Fruit fly (Drosophila melanogaster) whole organism, wandering third instar larva: Measurements from ENCODE around the gene MED11.

Source experiments
- CG32264 ChIP-seq: fragments of 200-800 bp; sonication (Bioruptor generic); optimal IDR thresholded peaks from 2 replicates; lab custom pipeline; 2016; ENCODE audit warnings: missing biosample characterization, missing genetic modification characterization
- CG9705 ChIP-seq: fragments of 200-800 bp; sonication (Bioruptor generic); optimal IDR thresholded peaks from 2 replicates; lab custom pipeline; 2018; ENCODE audit warnings: missing biosample characterization, mild to moderate bottlenecking, missing genetic modification characterization
- CrebA ChIP-seq: fragments of 200-800 bp; sonication (Bioruptor generic); optimal IDR thresholded peaks from 2 replicates; lab custom pipeline; 2016; ENCODE audit warnings: missing biosample characterization, mild to moderate bottlenecking, missing genetic modification characterization, borderline replicate concordance
- Dfd ChIP-seq: fragments of >200 bp; optimal IDR thresholded peaks from 2 replicates; lab custom pipeline; 2017; ENCODE audit warnings: missing biosample characterization, missing genetic modification characterization
- GATAd ChIP-seq: sonication (Bioruptor generic); optimal IDR thresholded peaks from 2 replicates; lab custom pipeline; 2016; ENCODE audit warnings: missing biosample characterization, missing genetic modification characterization
- Hnf4 ChIP-seq: fragments of 200-800 bp; sonication (Bioruptor generic); optimal IDR thresholded peaks from 2 replicates; lab custom pipeline; 2016; ENCODE audit warnings: missing biosample characterization, mild to moderate bottlenecking, missing genetic modification characterization
- Hr78 ChIP-seq: fragments of >200 bp; optimal IDR thresholded peaks from 2 replicates; lab custom pipeline; 2017; ENCODE audit warnings: missing biosample characterization, missing genetic modification characterization
- Jra ChIP-seq: sonication (Bioruptor generic); optimal IDR thresholded peaks from 2 replicates; lab custom pipeline; 2016; ENCODE audit warnings: missing biosample characterization, missing genetic modification characterization
- Mio ChIP-seq: sonication (Bioruptor generic); optimal IDR thresholded peaks from 2 replicates; lab custom pipeline; 2016; ENCODE audit warnings: missing biosample characterization, missing genetic modification characterization
- Myc ChIP-seq: fragments of >200 bp; optimal IDR thresholded peaks from 2 replicates; lab custom pipeline; 2017
- N ChIP-seq: fragments of >200 bp; optimal IDR thresholded peaks from 2 replicates; lab custom pipeline; 2018; ENCODE audit warnings: missing biosample characterization, missing external identifiers, missing genetic modification characterization
- OdsH ChIP-seq: fragments of 200-800 bp; sonication (Bioruptor generic); optimal IDR thresholded peaks from 2 replicates; lab custom pipeline; 2016; ENCODE audit warnings: missing biosample characterization, mild to moderate bottlenecking, missing genetic modification characterization
- Rel ChIP-seq, 2 experiments: fragments of 200-800 bp; sonication (Bioruptor generic) in 1 of 2; optimal IDR thresholded peaks; 2 replicates in 1 of 2; 3 replicates in 1 of 2; lab custom pipeline; 2016 to 2019; ENCODE audit warnings: mild to moderate bottlenecking in 2 of 2, missing biosample characterization in 2 of 2, missing genetic modification characterization in 2 of 2, moderate library complexity in 1 of 2
- Sp1 ChIP-seq: fragments of 200-800 bp; sonication (Bioruptor generic); optimal IDR thresholded peaks from 3 replicates; lab custom pipeline; 2019; ENCODE audit warnings: missing biosample characterization, mild to moderate bottlenecking, missing genetic modification characterization, moderate library complexity
- br ChIP-seq: fragments of 200-800 bp; sonication (Bioruptor generic); optimal IDR thresholded peaks from 2 replicates; lab custom pipeline; 2016; ENCODE audit warnings: missing biosample characterization, missing genetic modification characterization
- ey ChIP-seq: fragments of 200-800 bp; sonication (Bioruptor generic); optimal IDR thresholded peaks from 2 replicates; lab custom pipeline; 2016; ENCODE audit warnings: missing biosample characterization, missing genetic modification characterization
- foxo ChIP-seq, 2 experiments: fragments of 200-800 bp; sonication (Bioruptor generic); optimal IDR thresholded peaks; 2 replicates in 1 of 2; 3 replicates in 1 of 2; lab custom pipeline; 2016 to 2017; ENCODE audit warnings: missing biosample characterization in 2 of 2, missing genetic modification characterization in 2 of 2
- fru ChIP-seq: fragments of 200-800 bp; sonication (Bioruptor generic); optimal IDR thresholded peaks from 3 replicates; lab custom pipeline; 2016; ENCODE audit warnings: missing biosample characterization, mild to moderate bottlenecking, missing genetic modification characterization
- h ChIP-seq: fragments of 200-800 bp; sonication (Bioruptor generic); optimal IDR thresholded peaks from 3 replicates; lab custom pipeline; 2016; ENCODE audit warnings: missing biosample characterization, mild to moderate bottlenecking, missing genetic modification characterization
- jim ChIP-seq: fragments of 175-275, 200-325 bp; sonication (Bioruptor generic); optimal IDR thresholded peaks from 2 replicates; lab custom pipeline; 2016; ENCODE audit warnings: missing biosample characterization, mild to moderate bottlenecking, missing genetic modification characterization
- pan ChIP-seq: fragments of >200 bp; optimal IDR thresholded peaks from 2 replicates; lab custom pipeline; 2017
- psq ChIP-seq: fragments of 200-800 bp; sonication (Bioruptor generic); optimal IDR thresholded peaks from 3 replicates; lab custom pipeline; 2017; ENCODE audit warnings: missing biosample characterization, mild to moderate bottlenecking, missing genetic modification characterization, moderate library complexity
- rgr ChIP-seq: fragments of 200-800 bp; sonication (Bioruptor generic); optimal IDR thresholded peaks from 3 replicates; lab custom pipeline; 2016; ENCODE audit warnings: missing biosample characterization, mild to moderate bottlenecking, missing genetic modification characterization
- sage ChIP-seq: fragments of 200-800 bp; sonication (Bioruptor generic); optimal IDR thresholded peaks from 2 replicates; lab custom pipeline; 2016; ENCODE audit warnings: missing biosample characterization, mild to moderate bottlenecking, missing genetic modification characterization
- sv ChIP-seq: fragments of 200-800 bp; sonication (Bioruptor generic); optimal IDR thresholded peaks from 3 replicates; lab custom pipeline; 2016; ENCODE audit warnings: missing biosample characterization, missing genetic modification characterization
- usp ChIP-seq: fragments of >200 bp; optimal IDR thresholded peaks from 2 replicates; lab custom pipeline; 2017; ENCODE audit warnings: missing biosample characterization, missing genetic modification characterization

MED11 gene

DNA sequence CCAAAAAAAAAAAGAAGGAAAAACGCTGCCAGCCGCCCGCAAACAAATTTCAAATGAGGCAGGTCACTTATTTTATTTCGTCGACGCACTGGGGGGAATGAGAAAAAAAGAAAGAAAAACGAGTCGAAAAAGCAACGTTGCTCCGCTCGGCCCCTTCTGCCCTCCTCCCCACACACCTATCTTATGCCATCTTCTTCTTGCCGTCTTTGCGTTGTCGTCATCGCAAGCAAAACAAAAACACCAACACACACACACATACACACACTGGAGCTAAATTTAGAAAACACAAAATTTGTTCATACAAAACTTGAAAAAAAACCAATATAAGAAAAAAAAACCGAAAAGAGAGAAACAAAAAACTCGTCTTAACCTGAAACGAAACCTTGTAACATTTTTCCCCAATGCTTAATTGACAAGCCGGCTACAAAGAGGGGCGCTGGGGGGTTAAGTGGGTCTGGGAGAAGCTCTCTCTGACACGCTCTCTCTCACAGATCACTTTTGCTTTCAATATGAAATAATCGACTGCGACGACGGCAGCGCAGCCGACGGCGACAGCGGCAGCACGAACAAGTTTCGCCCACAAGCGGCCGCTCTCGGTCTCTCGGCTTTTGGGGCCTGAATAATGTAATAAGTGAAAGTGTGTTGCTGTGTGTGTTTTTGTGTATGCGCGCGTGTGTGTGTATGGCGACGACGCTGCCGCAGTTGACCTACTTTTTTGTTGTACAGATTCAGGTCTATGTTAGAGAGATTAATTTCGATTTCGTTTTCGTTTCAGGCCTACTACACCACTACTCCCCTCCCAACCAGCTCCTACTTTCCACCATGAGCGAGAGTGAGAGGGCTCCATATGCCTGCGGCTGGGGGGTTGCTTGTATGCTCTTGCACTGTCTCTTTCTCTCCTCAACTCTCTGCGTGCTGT lies 25.7 kb downstream of the MED11 start (continued):
- TF ChIP-seq GATAd, result no peak
- TF ChIP-seq fru (GFP tag; lab: Kevin White, UChicago), result peak; percentile 51
- no peak for TF ChIP-seq Hr78 (GFP tag; lab: Kevin White, UChicago)
- TF ChIP-seq br, result peak; percentile 66
- TF ChIP-seq Myc (lab: Kevin White, UChicago), result no peak
- peak; percentile 32 for TF ChIP-seq OdsH (GFP tag; lab: Kevin White, UChicago)
- TF ChIP-seq, all 38 proteins: peak for 20

DNA sequence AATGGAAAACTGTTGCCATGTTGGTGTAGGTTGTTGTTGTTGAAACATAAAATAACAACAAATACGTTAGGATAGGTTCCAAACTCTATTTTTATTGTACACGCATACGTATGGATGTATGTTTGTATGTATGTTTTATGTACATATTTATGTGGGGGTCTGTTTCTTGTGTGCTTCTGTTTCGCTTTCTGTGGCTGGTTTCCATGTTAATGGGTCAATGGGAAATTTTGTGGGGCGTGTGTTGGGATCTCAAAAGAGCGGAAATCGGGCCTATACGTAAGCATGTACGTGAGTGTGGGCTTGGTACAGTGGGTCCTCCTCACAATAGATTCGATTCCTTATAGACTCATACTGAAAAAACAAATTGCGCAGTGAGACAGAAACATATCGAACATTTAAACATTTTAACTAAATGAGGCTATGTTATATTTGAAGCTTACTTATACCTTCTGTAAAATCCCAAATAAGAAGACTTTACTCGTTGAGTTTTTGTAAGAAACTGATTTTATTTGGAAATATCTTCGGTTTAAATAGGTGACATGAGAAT lies 26.4 kb downstream of the MED11 start:
- no peak for TF ChIP-seq jim (GFP tag; lab: Kevin White, UChicago)
- TF ChIP-seq, all 38 proteins: peak for 0

DNA sequence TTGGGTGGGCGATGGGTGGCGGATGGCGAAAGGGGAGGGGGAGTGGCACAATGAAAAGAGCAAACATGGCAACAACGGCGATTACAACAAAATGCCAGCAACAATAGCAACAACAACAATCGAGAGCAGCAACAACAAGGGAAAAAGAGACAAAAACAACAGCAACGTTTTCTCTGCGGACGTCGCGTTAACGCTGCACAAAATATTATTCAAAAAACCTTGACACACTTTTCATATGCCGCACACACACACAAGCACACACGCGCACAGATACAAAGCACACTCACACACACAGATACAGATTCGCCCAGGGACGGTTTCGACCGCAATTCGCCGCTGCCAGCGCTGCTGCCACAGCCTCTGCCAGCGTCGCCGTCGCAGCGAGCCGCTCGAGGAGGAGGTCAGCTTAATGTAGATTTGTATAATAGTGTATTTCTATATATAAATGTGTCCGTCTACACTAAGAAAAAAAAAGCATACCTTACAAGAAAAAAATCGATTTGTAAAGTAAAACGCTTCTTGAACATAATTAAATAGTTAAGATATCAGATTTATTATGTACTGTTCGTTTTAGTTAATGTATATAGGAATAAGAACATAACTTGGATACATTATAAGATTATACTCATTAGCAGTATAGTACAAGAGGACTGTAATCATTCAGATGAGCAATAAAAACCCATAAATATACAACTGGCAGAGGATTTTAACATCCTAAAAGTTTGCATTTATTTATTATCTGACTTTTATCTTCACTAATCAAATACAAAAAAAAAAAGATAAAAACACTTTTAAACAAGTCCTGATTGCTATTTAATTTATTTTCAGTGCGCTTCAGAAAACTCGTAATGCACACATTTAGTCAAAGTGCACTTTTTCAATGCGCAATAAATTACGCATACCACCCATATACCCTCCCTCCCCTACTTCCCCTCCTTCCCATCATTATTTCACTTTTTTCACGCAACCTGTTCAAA lies 36.3 kb downstream of the MED11 start:
- no peak for TF ChIP-seq Rel (GFP tag; optimal IDR thresholded peaks at IDR 0.05; lab: Kevin White, UChicago)
- TF ChIP-seq Rel (tag; optimal IDR thresholded peaks at IDR 0.05; lab: Kevin White, UChicago), result no peak
- TF ChIP-seq ey (GFP tag; lab: Kevin White, UChicago), result no peak
- TF ChIP-seq foxo (GFP tag; optimal IDR thresholded peaks at IDR 0.05; lab: Kevin White, UChicago), result no peak
- TF ChIP-seq sage, result no peak
- no peak for TF ChIP-seq CrebA (GFP tag; lab: Kevin White, UChicago)
- no peak for TF ChIP-seq rgr (GFP tag; lab: Kevin White, UChicago)
- no peak for TF ChIP-seq sv (GFP tag; lab: Kevin White, UChicago)
- TF ChIP-seq Mio, result no peak
- TF ChIP-seq N (GFP tag; lab: Kevin White, UChicago), result no peak
- no peak for TF ChIP-seq jim (GFP tag; lab: Kevin White, UChicago)

DNA sequence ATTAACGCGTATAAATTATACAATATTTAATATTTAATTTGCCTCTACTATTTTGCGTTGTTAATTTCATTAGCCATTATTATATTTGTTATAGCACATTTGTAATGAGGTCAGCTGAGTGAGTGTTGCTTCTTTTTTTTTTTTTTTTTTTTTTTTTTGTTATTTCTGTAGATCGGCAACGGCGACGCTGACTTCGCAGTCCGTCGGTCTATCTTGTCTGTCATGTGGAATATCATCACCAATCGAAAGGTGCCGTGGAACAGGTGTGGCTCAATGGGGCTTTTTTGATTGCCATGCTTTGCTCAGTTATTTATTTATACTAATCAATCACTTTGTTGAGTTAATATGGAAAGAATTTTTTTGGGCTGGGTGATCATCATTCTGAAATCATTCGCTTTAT lies 37.0 kb downstream of the MED11 start:
- TF ChIP-seq jim (GFP tag; lab: Kevin White, UChicago), result no peak

DNA sequence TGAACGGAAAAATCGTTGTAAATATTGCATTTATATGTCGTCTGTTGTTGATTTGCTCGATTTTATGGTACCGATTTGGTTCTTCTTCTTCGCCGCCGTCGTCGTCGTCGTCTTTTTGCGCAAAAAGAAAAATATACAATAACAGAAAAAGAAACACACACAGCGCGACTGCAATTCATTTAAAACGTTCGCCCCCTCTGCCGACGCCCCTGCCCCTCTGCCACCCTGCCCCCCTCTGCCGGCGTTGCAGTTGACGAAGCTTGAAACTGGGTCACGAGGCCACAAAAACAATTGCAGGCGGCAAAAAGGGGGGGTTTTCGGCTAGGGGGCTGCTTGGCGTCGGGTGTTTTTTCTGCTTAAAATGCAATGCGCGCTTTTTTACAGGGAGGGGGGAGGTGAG lies 37.9 kb downstream of the MED11 start:
- TF ChIP-seq Rel (GFP tag; optimal IDR thresholded peaks at IDR 0.05; lab: Kevin White, UChicago), result no peak
- no peak for TF ChIP-seq Rel (tag; optimal IDR thresholded peaks at IDR 0.05; lab: Kevin White, UChicago)
- TF ChIP-seq Sp1, result no peak
- TF ChIP-seq h (GFP tag; lab: Kevin White, UChicago), result no peak
- TF ChIP-seq N (GFP tag; lab: Kevin White, UChicago), result no peak
- TF ChIP-seq Myc (lab: Kevin White, UChicago), result no peak
- TF ChIP-seq ey (GFP tag; lab: Kevin White, UChicago), result no peak
- TF ChIP-seq usp, result no peak
- TF ChIP-seq foxo (GFP tag; optimal IDR thresholded peaks at IDR 0.05; lab: Kevin White, UChicago), result no peak
- no peak for TF ChIP-seq Hnf4 (GFP tag; lab: Kevin White, UChicago)
- no peak for TF ChIP-seq CrebA (GFP tag; lab: Kevin White, UChicago)
- TF ChIP-seq Mio, result no peak
- TF ChIP-seq CG32264 (GFP tag; lab: Kevin White, UChicago), result no peak
- TF ChIP-seq Jra (GFP tag; lab: Kevin White, UChicago), result no peak
- TF ChIP-seq Dfd (GFP tag; lab: Kevin White, UChicago), result no peak
- no peak for TF ChIP-seq pan (lab: Kevin White, UChicago)
- TF ChIP-seq Hr78 (GFP tag; lab: Kevin White, UChicago), result no peak
- TF ChIP-seq, all 38 proteins: peak for 0

DNA sequence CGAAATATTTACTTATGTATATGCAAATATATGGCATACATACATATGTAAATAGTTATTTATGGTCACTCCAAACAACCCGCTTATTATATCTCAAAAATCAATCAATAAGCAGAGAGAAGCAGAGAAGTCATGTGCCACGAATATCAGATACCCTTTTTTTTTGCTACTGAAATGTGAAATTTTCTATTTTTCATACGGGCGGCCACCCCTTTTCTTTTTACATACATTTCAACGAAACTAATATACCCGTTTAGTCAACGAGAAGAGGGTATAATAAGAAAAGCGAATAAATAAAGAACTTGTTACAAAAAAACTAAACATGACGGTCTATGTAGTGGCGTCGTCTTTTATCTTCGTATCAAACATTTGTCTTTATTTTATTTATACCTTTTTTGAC lies 38.9 kb downstream of the MED11 start:
- TF ChIP-seq CG9705 (GFP tag; lab: Kevin White, UChicago) (no peak), psq (no peak), fru (GFP tag; lab: Kevin White, UChicago) (no peak), h (GFP tag; lab: Kevin White, UChicago) (no peak), Hnf4 (GFP tag; lab: Kevin White, UChicago) (no peak)
